Fruit fly (Drosophila melanogaster) whole organism, larva: Measurements from ENCODE around the gene CG4424.
A peak's percentile ranks its signal among the peaks of the same experiment; 100 is the strongest.

ENCODE experiments used
- noc ChIP-seq: fragments of 200-800 bp; sonication (Bioruptor generic); optimal IDR thresholded peaks from 3 replicates; lab custom pipeline; 2019; ENCODE audit warnings: missing biosample characterization, mild to moderate bottlenecking, missing genetic modification characterization, moderate library complexity

CG4424 gene

dm6 chr3R:20007399-20008285 is 20.2 kb downstream of the CG4424 start:
- TF ChIP-seq noc (tag; lab: Kevin White, UChicago): no peak

- TF ChIP-seq noc (tag; lab: Kevin White, UChicago): peak; percentile 68
Measured at dm6 chr3R:20006617-20007016, 21.2 kb downstream of the CG4424 start.

dm6 chr3R:20004697-20005096 is 23.1 kb downstream of the CG4424 start:
- no peak for TF ChIP-seq noc (tag; lab: Kevin White, UChicago)

dm6 chr3R:20001595-20001997 is 26.2 kb downstream of the CG4424 start:
- TF ChIP-seq noc (tag; lab: Kevin White, UChicago): no peak

- peak; percentile 86 for TF ChIP-seq noc (tag; lab: Kevin White, UChicago)
Measured at dm6 chr3R:19999474-19999873, 28.4 kb downstream of the CG4424 start.

- peak; percentile 4 for TF ChIP-seq noc (tag; lab: Kevin White, UChicago)
Measured at dm6 chr3R:19998418-19998817, 29.4 kb downstream of the CG4424 start.

dm6 chr3R:19997526-19998070 is 30.2 kb downstream of the CG4424 start:
- TF ChIP-seq noc (tag; lab: Kevin White, UChicago): no peak

dm6 chr3R:19996433-19996832 is 31.4 kb downstream of the CG4424 start:
- no peak for TF ChIP-seq noc (tag; lab: Kevin White, UChicago)

- no peak for TF ChIP-seq noc (tag; lab: Kevin White, UChicago)
Measured at dm6 chr3R:19995408-19995807, 32.4 kb downstream of the CG4424 start.

dm6 chr3R:19985376-19985775 is 42.5 kb downstream of the CG4424 start:
- TF ChIP-seq noc (tag; lab: Kevin White, UChicago): no peak
